Worm (Caenorhabditis elegans) whole organism, L4 larva: ENCODE data around the gene acdh-6.

Source experiments
- F44E2.7 ChIP-seq: fragments of 200-800 bp; sonication (Bioruptor generic); IDR thresholded peaks from 2 replicates; pipeline ENCODE4 v2.1.2; 2022; ENCODE audit warnings: missing genetic modification characterization, missing compliant biosample characterization
- T20F7.1 ChIP-seq: fragments of 200-800 bp; sonication (Bioruptor generic); optimal IDR thresholded peaks from 2 replicates; lab custom pipeline; 2018; ENCODE audit warnings: mild to moderate bottlenecking, missing genetic modification characterization, missing compliant biosample characterization
- Y75B8A.6 ChIP-seq: fragments of 200-800 bp; sonication (Bioruptor generic); IDR thresholded peaks from 2 replicates; pipeline ENCODE4 v1.3.6; 2022; ENCODE audit warnings: missing genetic modification reagents, missing genetic modification characterization, missing compliant biosample characterization
- ZK337.2 ChIP-seq: fragments of 200-800 bp; sonication (Bioruptor generic); IDR thresholded peaks from 2 replicates; pipeline ENCODE4 v1.3.6; 2022; ENCODE audit warnings: missing genetic modification reagents, missing genetic modification characterization, missing compliant biosample characterization
- aha-1 ChIP-seq: fragments of 150-350 bp; peaks from one replicate; lab custom pipeline; 2014; ENCODE audit warnings: missing biosample characterization, missing genetic modification characterization
- ceh-20 ChIP-seq: fragments of 200-800 bp; sonication (Bioruptor generic); IDR thresholded peaks from 2 replicates; pipeline ENCODE4 v1.3.6; 2022; ENCODE audit warnings: missing genetic modification reagents, missing genetic modification characterization, missing compliant biosample characterization
- ceh-62 ChIP-seq: sonication (generic microtip); optimal IDR thresholded peaks from 2 replicates; lab custom pipeline; 2017; ENCODE audit warnings: missing biosample characterization, missing genetic modification characterization
- ceh-82 ChIP-seq: sonication (generic microtip); optimal IDR thresholded peaks from 2 replicates; lab custom pipeline; 2017; ENCODE audit warnings: missing biosample characterization, missing genetic modification characterization
- ces-1 ChIP-seq: fragments of 150-350 bp; sonication (generic microtip); optimal IDR thresholded peaks from 4 replicates; lab custom pipeline; 2014; ENCODE audit warnings: missing biosample characterization, missing genetic modification reagents, missing genetic modification characterization
- ctbp-1 ChIP-seq: fragments of 200-800 bp; sonication (Bioruptor generic); IDR thresholded peaks from 2 replicates; pipeline ENCODE4 v1.3.6; 2022; ENCODE audit warnings: missing genetic modification reagents, missing genetic modification characterization, missing compliant biosample characterization
- daf-12 ChIP-seq: fragments of 150-350 bp; optimal IDR thresholded peaks from 2 replicates; lab custom pipeline; 2014; ENCODE audit warnings: missing biosample characterization, missing genetic modification reagents, missing genetic modification characterization
- daf-16 ChIP-seq, 3 experiments: sonication (generic microtip); optimal IDR thresholded peaks; 2 replicates each; lab custom pipeline; 2016 to 2017; ENCODE audit warnings: missing genetic modification characterization in 3 of 3, missing genetic modification reagents in 3 of 3, mild to moderate bottlenecking in 2 of 3, missing compliant biosample characterization in 2 of 3, missing biosample characterization in 1 of 3, moderate library complexity in 1 of 3
- daf-19 ChIP-seq: fragments of 200-800 bp; sonication (Bioruptor generic); conservative IDR thresholded peaks from 2 replicates; pipeline ENCODE4 v1.3.6; 2022; ENCODE audit warnings: missing genetic modification characterization, missing compliant biosample characterization
- daf-8 ChIP-seq: fragments of 200-800 bp; sonication (Bioruptor generic); IDR thresholded peaks from 2 replicates; pipeline ENCODE4 v1.3.6; 2022; ENCODE audit warnings: missing genetic modification characterization, missing compliant biosample characterization
- dmd-6 ChIP-seq: fragments of 200-800 bp; sonication (Bioruptor generic); IDR thresholded peaks from 2 replicates; pipeline ENCODE4 v1.3.6; 2022; ENCODE audit warnings: missing genetic modification reagents, missing genetic modification characterization, missing compliant biosample characterization
- dpl-1 ChIP-seq: fragments of 150-350 bp; optimal IDR thresholded peaks from 2 replicates; lab custom pipeline; 2014; ENCODE audit warnings: missing biosample characterization, missing genetic modification reagents, missing genetic modification characterization
- dve-1 ChIP-seq: sonication (generic microtip); optimal IDR thresholded peaks from 2 replicates; lab custom pipeline; 2017; ENCODE audit warnings: antibody characterized with exemption, mild to moderate bottlenecking, missing genetic modification characterization, missing compliant biosample characterization; ENCODE audit not compliant: insufficient read depth
- fos-1 ChIP-seq: fragments of 150-350 bp; optimal IDR thresholded peaks from 2 replicates; lab custom pipeline; 2014; ENCODE audit warnings: missing biosample characterization, missing genetic modification characterization
- hif-1 ChIP-seq, 2 experiments: sonication (generic microtip); optimal IDR thresholded peaks; 2 replicates each; lab custom pipeline; 2016 to 2017; ENCODE audit warnings: missing compliant biosample characterization in 2 of 2, missing genetic modification characterization in 2 of 2, missing genetic modification reagents in 2 of 2, missing genotype in 2 of 2, mild to moderate bottlenecking in 1 of 2
- hlh-30 ChIP-seq: sonication (generic microtip); optimal IDR thresholded peaks from 2 replicates; lab custom pipeline; 2017; ENCODE audit warnings: antibody characterized with exemption, mild to moderate bottlenecking, missing genetic modification characterization, missing compliant biosample characterization; ENCODE audit not compliant: insufficient read depth
- jun-1 ChIP-seq: fragments of 150-350 bp; optimal IDR thresholded peaks from 2 replicates; lab custom pipeline; 2014; ENCODE audit warnings: missing biosample characterization, missing genetic modification reagents, missing genetic modification characterization
- lin-29 ChIP-seq: fragments of 200-800 bp; sonication (Bioruptor generic); IDR thresholded peaks from 2 replicates; pipeline ENCODE4 v1.3.6; 2022; ENCODE audit warnings: missing genetic modification reagents, missing genetic modification characterization, missing compliant biosample characterization
- lir-3 ChIP-seq: sonication (generic microtip); optimal IDR thresholded peaks from 2 replicates; lab custom pipeline; 2016; ENCODE audit warnings: mild to moderate bottlenecking, missing genetic modification characterization, missing compliant biosample characterization
- madf-9 ChIP-seq: fragments of 200-800 bp; sonication (Bioruptor generic); conservative IDR thresholded peaks from 2 replicates; pipeline ENCODE4 v1.3.6; 2022; ENCODE audit warnings: missing genetic modification reagents, missing genetic modification characterization, missing compliant biosample characterization
- mdt-29 ChIP-seq: fragments of 200-800 bp; sonication (Bioruptor generic); IDR thresholded peaks from 2 replicates; pipeline ENCODE4 v1.3.6; 2022; ENCODE audit warnings: missing genetic modification reagents, missing genetic modification characterization, missing compliant biosample characterization
- mep-1 ChIP-seq: fragments of 150-350 bp; sonication (generic microtip); optimal IDR thresholded peaks from 3 replicates; lab custom pipeline; 2014; ENCODE audit warnings: missing biosample characterization, missing genetic modification characterization
- mxl-2 ChIP-seq: fragments of 200-800 bp; sonication (Bioruptor generic); conservative IDR thresholded peaks from 2 replicates; pipeline ENCODE4 v1.3.6; 2022; ENCODE audit warnings: missing genetic modification reagents, missing genetic modification characterization, missing compliant biosample characterization
- mxl-3 ChIP-seq: fragments of 200-800 bp; sonication (Bioruptor generic); optimal IDR thresholded peaks from 2 replicates; lab custom pipeline; 2018; ENCODE audit warnings: mild to moderate bottlenecking, missing genetic modification characterization, missing compliant biosample characterization
- nhr-10 ChIP-seq: fragments of 150-350 bp; optimal IDR thresholded peaks from 2 replicates; lab custom pipeline; 2014; ENCODE audit warnings: missing biosample characterization, missing genetic modification characterization
- nhr-102 ChIP-seq: sonication (generic microtip); optimal IDR thresholded peaks from 2 replicates; lab custom pipeline; 2016; ENCODE audit warnings: mild to moderate bottlenecking, missing genetic modification characterization, moderate library complexity, missing compliant biosample characterization
- nhr-11 ChIP-seq: fragments of 150-350 bp; optimal IDR thresholded peaks from 2 replicates; lab custom pipeline; 2014; ENCODE audit warnings: missing biosample characterization, missing genetic modification characterization
- nhr-111 ChIP-seq: fragments of 200-800 bp; sonication (Bioruptor generic); optimal IDR thresholded peaks from 2 replicates; lab custom pipeline; 2018; ENCODE audit warnings: mild to moderate bottlenecking, missing genetic modification characterization, missing compliant biosample characterization
- nhr-25 ChIP-seq: sonication (generic microtip); optimal IDR thresholded peaks from 2 replicates; lab custom pipeline; 2017; ENCODE audit warnings: missing genetic modification characterization, mild to moderate bottlenecking, missing compliant biosample characterization, antibody characterized with exemption, moderate library complexity, borderline replicate concordance; ENCODE audit not compliant: insufficient read depth
- nhr-28 ChIP-seq: fragments of 150-350 bp; optimal IDR thresholded peaks from 2 replicates; lab custom pipeline; 2014; ENCODE audit warnings: missing biosample characterization, missing genetic modification characterization
- nhr-41 ChIP-seq: fragments of 200-800 bp; sonication (Bioruptor generic); IDR thresholded peaks from 2 replicates; pipeline ENCODE4 v1.3.6; 2022; ENCODE audit warnings: missing genetic modification reagents, missing genetic modification characterization, missing compliant biosample characterization
- nhr-48 ChIP-seq: sonication (generic microtip); optimal IDR thresholded peaks from 2 replicates; lab custom pipeline; 2016; ENCODE audit warnings: mild to moderate bottlenecking, missing genetic modification characterization, missing compliant biosample characterization
- nhr-77 ChIP-seq: fragments of 150-350 bp; optimal IDR thresholded peaks from 2 replicates; lab custom pipeline; 2014; ENCODE audit warnings: missing biosample characterization, missing genetic modification characterization
- saeg-2 ChIP-seq: fragments of 200-800 bp; sonication (Bioruptor generic); IDR thresholded peaks from 2 replicates; pipeline ENCODE4 v1.3.6; 2022; ENCODE audit warnings: missing genetic modification reagents, missing genetic modification characterization, missing compliant biosample characterization
- skn-1 ChIP-seq: fragments of 150-350 bp; optimal IDR thresholded peaks from 2 replicates; lab custom pipeline; 2014; ENCODE audit warnings: missing biosample characterization, missing genetic modification characterization
- snpc-1.2 ChIP-seq: fragments of 200-800 bp; sonication (Bioruptor generic); IDR thresholded peaks from 2 replicates; pipeline ENCODE4 v1.3.6; 2022; ENCODE audit warnings: missing genetic modification reagents, missing genetic modification characterization, missing compliant biosample characterization
- tra-1 ChIP-seq: fragments of 200-800 bp; sonication (Bioruptor generic); IDR thresholded peaks from 2 replicates; pipeline ENCODE4 v1.3.6; 2022; ENCODE audit warnings: missing genetic modification reagents, missing genetic modification characterization, missing compliant biosample characterization
- unc-130 ChIP-seq: sonication (generic microtip); optimal IDR thresholded peaks from 2 replicates; lab custom pipeline; 2016; ENCODE audit warnings: missing genetic modification reagents, missing genetic modification characterization, missing compliant biosample characterization
- unc-62 ChIP-seq, 3 experiments: fragments of 150-350 bp in 1 of 3; sonication (generic microtip); optimal IDR thresholded peaks in 2 of 3; peaks in 1 of 3; 1 replicate in 1 of 3; 2 replicates in 2 of 3; lab custom pipeline; 2014 to 2017; ENCODE audit warnings: missing biosample characterization in 3 of 3, missing genetic modification characterization in 3 of 3, missing genetic modification reagents in 3 of 3, missing genotype in 1 of 3
- zfp-2 ChIP-seq: sonication (generic microtip); optimal IDR thresholded peaks from 2 replicates; lab custom pipeline; 2016; ENCODE audit warnings: mild to moderate bottlenecking, missing genetic modification characterization, missing compliant biosample characterization
- zip-11 ChIP-seq: fragments of 200-800 bp; sonication (Bioruptor generic); IDR thresholded peaks from 2 replicates; pipeline ENCODE4 v1.3.6; 2022; ENCODE audit warnings: missing genetic modification characterization, missing compliant biosample characterization
- zip-2 ChIP-seq: fragments of 150-350 bp; optimal IDR thresholded peaks from 2 replicates; lab custom pipeline; 2014; ENCODE audit warnings: missing biosample characterization, missing genetic modification characterization
- ztf-7 ChIP-seq: fragments of 150-350 bp; optimal IDR thresholded peaks from 2 replicates; lab custom pipeline; 2014; ENCODE audit warnings: missing biosample characterization, missing genetic modification characterization

acdh-6 gene

DNA sequence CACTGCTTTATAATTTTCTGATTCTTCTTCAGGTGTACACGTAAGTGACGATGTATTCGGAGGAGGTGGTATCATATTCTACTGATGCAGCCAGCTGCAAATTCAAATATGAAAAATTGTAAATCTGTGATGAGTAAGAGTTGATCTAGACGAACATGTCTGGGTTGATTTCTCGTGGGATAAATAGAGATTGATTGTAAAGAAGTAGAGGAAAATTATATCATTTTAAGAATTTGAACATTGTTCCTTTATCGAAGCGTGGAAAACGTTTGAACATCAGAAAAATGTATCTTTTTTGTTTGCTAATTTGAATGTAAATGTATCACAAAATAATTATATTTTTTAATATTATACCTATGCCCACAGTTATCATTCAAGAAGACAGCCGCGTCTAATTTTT lies 15.4 kb upstream of the acdh-6 start, which contains the start of gene ZC21.6:
Gene ZC21.6 (minus strand): TSS at position 101 of the 400 bp plus-strand sequence.
- TF ChIP-seq hif-1 (tag; optimal IDR thresholded peaks at IDR 0.05; lab: Kevin White, UChicago) (no peak), lin-29 (GFP tag; lab: Robert Waterston, UW) (no peak), zfp-2 (tag; lab: Kevin White, UChicago) (no peak), ceh-20 (no peak), nhr-10 (tag; lab: Kevin White, UChicago) (no peak), zip-2 (tag; lab: Kevin White, UChicago) (no peak), zip-11 (no peak), nhr-41 (GFP tag; lab: Robert Waterston, UW) (no peak), nhr-11 (tag; lab: Kevin White, UChicago) (no peak), saeg-2 (GFP tag; lab: Robert Waterston, UW) (no peak), ztf-7 (tag; lab: Kevin White, UChicago) (no peak)

DNA sequence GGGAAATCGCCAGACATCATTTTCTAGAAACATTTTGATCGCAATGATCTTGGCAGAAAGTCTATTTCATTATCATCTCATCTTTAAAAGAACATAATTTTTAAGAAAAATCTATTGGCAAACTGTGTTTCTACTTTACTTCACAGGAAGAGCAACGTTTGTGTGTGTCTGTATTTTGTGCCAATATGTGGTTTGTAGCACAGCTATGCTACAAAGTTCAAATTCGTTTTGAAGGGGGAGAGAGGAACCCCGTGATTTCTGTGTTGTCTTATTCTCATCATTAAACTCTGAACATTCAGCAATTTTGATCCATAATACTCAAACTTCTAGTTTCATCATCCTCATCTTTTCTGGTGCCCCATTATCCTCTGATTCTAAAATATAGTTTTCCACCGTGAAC lies 9.2 kb upstream of the acdh-6 start:
- TF ChIP-seq fos-1 (tag; lab: Kevin White, UChicago) (no peak), nhr-48 (tag; lab: Kevin White, UChicago) (no peak), lir-3 (tag; lab: Kevin White, UChicago) (no peak), nhr-77 (no peak), nhr-28 (tag; lab: Kevin White, UChicago) (peak; percentile 97), ztf-7 (tag; lab: Kevin White, UChicago) (no peak), skn-1 (no peak)

DNA sequence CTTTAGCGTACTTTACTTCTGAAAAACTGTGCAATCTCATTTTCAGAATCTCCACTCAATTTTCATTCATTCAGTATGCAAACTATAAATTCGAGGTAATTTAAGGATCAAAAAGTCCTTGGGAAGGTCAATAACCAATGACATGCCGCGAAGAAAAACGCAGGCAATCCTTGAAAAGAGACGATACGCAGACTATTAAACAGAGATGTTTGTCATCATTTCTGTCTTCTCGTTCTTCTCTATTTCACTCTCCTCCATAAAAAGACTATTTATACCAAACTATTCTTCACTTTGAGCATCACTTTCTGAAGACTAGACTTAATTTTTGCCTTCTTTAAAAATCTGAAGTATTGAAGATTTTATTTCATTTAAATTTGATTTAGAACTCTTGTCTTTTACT lies 8.8 kb upstream of the acdh-6 start, which contains the start of gene C02D5.4:
Gene C02D5.4 (plus strand): TSS at position 41 of the 400 bp plus-strand sequence.
- TF ChIP-seq ZK337.2 (GFP tag; lab: Robert Waterston, UW) = no peak
- TF ChIP-seq zip-2 (tag; lab: Kevin White, UChicago) = no peak
- no peak for TF ChIP-seq ceh-62 (tag; lab: Kevin White, UChicago)
- no peak for TF ChIP-seq mep-1 (tag; lab: Kevin White, UChicago)
- TF ChIP-seq dpl-1 (GFP tag; lab: Kevin White, UChicago) = no peak
- TF ChIP-seq nhr-111 = no peak
- no peak for TF ChIP-seq mdt-29 (GFP tag; lab: Robert Waterston, UW)
- TF ChIP-seq unc-62 (GFP tag; optimal IDR thresholded peaks at IDR 0.05 in 1 of 2; lab: Kevin White, UChicago) = peak in 1 of 2 experiments; percentile 71
- TF ChIP-seq unc-62 (tag; optimal IDR thresholded peaks at IDR 0.05; lab: Kevin White, UChicago) = no peak
- no peak for TF ChIP-seq daf-19
- no peak for TF ChIP-seq ces-1 (GFP tag; lab: Kevin White, UChicago)
- TF ChIP-seq nhr-25 (tag; lab: Kevin White, UChicago) = no peak
- no peak for TF ChIP-seq ztf-7 (tag; lab: Kevin White, UChicago)
- TF ChIP-seq nhr-102 (tag; lab: Kevin White, UChicago) = peak; percentile 9
- no peak for TF ChIP-seq daf-16 (GFP tag; optimal IDR thresholded peaks at IDR 0.05; lab: Kevin White, UChicago)
- TF ChIP-seq daf-16 (tag; optimal IDR thresholded peaks at IDR 0.05; lab: Kevin White, UChicago) = peak; percentile 73
- peak; percentile 45 for TF ChIP-seq dmd-6 (GFP tag; lab: Robert Waterston, UW)
- TF ChIP-seq madf-9 = no peak
- peak; percentile 38 for TF ChIP-seq dve-1
- TF ChIP-seq jun-1 (tag; lab: Kevin White, UChicago) = no peak
- no peak for TF ChIP-seq daf-12 (tag; lab: Kevin White, UChicago)
- TF ChIP-seq mxl-3 (GFP tag; lab: Kevin White, UChicago) = no peak
- TF ChIP-seq nhr-11 (tag; lab: Kevin White, UChicago) = no peak
- no peak for TF ChIP-seq nhr-48 (tag; lab: Kevin White, UChicago)
- TF ChIP-seq T20F7.1 (GFP tag; lab: Kevin White, UChicago) = no peak
- peak; percentile 41 for TF ChIP-seq aha-1 (tag; lab: Kevin White, UChicago)
- TF ChIP-seq tra-1 = no peak
- TF ChIP-seq hlh-30 (tag; lab: Kevin White, UChicago) = peak; percentile 20
- TF ChIP-seq F44E2.7 (GFP tag; lab: Robert Waterston, UW) = no peak
- TF ChIP-seq unc-130 = no peak
- no peak for TF ChIP-seq mxl-2
- no peak for TF ChIP-seq Y75B8A.6 (GFP tag; lab: Robert Waterston, UW)
- TF ChIP-seq ceh-82 (tag; lab: Kevin White, UChicago) = no peak
- no peak for TF ChIP-seq daf-8 (GFP tag; lab: Robert Waterston, UW)
- TF ChIP-seq nhr-28 (tag; lab: Kevin White, UChicago) = no peak
- TF ChIP-seq snpc-1.2 = no peak
- TF ChIP-seq ctbp-1 (GFP tag; lab: Robert Waterston, UW) = no peak
